Fruit fly (Drosophila melanogaster): ENCODE data around the gene par-6.
A peak's percentile ranks its signal among the peaks of the same experiment; 100 is the strongest.

par-6 gene

DNA sequence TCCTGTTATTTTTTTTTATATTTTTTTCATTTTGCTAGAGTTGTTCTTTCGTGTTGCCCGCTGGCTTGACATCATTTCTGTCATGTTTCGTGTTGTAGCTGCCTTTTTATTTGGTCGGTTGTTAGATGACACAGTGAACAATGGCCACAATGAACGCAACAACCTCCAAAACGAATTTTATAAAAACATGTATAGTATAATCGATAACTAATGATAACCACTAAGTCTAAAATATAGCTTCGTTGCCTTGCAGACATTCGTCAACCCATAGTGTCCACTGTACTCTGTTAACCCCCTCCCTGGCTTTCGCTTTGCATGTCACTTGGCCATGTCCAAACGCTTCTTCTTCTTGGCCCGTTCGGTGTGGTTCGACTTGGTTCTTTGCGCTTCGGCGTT, 10.6 kb downstream of the par-6 start (continued):
- peak; percentile 64 for TF ChIP-seq ey (GFP tag; optimal IDR thresholded peaks at IDR 0.05)
- peak; percentile 46 for TF ChIP-seq h (GFP tag; optimal IDR thresholded peaks at IDR 0.05)
- TF ChIP-seq Abd-B (GFP tag; optimal IDR thresholded peaks at IDR 0.05) = no peak
- TF ChIP-seq br (GFP tag; optimal IDR thresholded peaks at IDR 0.05) = peak; percentile 31
- peak; percentile 23 for TF ChIP-seq HLH106 (tag; optimal IDR thresholded peaks at IDR 0.05)
- TF ChIP-seq N (GFP tag; optimal IDR thresholded peaks at IDR 0.05) = no peak

DNA sequence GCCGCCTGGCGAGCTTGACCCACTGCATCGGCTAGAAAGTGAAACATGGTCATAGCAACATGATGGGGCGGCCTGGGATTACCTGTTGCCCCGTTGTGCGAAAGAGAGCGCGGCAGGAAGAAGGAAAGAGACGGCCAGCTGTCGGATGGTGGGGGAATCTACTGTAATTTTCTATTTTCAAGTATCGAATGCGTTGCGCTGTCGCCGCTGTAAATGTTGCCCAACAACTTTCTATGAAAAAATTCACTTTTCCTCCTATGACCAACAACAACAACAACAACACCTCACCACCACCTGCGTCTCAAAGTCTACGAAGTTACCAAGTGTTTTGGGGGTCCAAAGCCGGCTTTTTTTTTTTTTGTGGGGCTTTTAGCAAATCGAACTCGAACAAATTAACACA, 11.8 kb downstream of the par-6 start:
- TF ChIP-seq psq (GFP tag; optimal IDR thresholded peaks at IDR 0.05) = no peak
- TF ChIP-seq sv (GFP tag; optimal IDR thresholded peaks at IDR 0.05) = no peak
- no peak for TF ChIP-seq h (GFP tag; optimal IDR thresholded peaks at IDR 0.05)
- TF ChIP-seq Jra (GFP tag; optimal IDR thresholded peaks at IDR 0.05) = no peak
- no peak for TF ChIP-seq usp (GFP tag; optimal IDR thresholded peaks at IDR 0.05)
- TF ChIP-seq tai (GFP tag; optimal IDR thresholded peaks at IDR 0.05) = no peak
- TF ChIP-seq Abd-B (GFP tag; optimal IDR thresholded peaks at IDR 0.05) = no peak
- no peak for TF ChIP-seq ey (GFP tag; optimal IDR thresholded peaks at IDR 0.05)
- TF ChIP-seq lola (GFP tag; optimal IDR thresholded peaks at IDR 0.05) = no peak

DNA sequence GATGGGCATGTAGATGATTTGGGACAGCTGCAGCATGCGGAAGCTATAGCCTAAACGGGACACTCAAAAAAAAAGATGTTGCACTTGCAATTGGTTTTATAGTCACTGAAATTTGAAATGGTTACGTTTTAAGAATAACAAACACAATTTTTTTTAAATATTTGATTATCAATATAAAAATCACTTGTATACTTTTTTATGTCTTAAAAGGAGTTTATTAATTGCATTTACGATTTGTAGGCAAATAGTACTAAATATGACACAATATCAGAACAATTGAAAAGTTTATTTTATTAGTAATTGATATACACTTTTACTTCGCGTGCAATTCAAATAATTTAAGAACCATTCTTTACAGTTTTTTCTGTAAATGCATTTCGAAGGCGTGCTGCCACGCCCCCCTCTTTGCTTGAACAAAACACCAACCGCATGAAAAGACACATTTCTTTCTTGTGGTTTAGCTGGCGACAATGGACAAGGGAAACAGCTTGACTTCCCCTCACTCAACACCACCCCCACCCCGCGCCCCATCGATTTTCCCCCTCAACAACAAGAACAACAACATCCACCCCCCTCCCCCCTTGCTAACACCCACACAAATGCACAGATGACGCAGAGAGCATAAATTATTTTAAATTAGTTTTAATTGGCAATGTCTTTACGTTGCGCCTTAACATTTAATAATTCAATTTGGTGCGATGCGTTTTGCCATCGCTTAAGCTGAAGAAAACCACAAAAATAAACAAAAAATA, 13.8 kb downstream of the par-6 start:
- no peak for TF ChIP-seq Vsx2 (GFP tag; optimal IDR thresholded peaks at IDR 0.05; ENCODE audit: partially characterized antibody)

DNA sequence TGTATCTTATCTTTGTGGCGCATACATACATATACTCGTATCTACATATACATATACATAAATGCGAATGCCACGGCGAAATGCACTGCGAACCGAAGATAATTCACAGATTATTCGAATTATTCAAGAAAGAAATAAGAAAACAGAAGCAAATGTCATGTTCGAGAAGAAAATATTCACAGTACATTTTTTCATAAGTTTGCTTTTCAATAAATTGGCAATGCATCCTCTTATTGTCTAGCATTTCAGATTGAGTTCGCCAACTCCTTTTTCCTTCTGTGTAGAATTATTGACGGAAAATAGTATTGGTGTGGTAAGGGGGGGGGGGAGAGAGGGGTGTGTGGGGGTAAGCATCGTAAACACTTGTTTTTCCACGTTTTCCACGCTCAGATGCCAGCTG, 15.3 kb downstream of the par-6 start:
- TF ChIP-seq psq (GFP tag; optimal IDR thresholded peaks at IDR 0.05) = no peak
- no peak for TF ChIP-seq N (GFP tag; optimal IDR thresholded peaks at IDR 0.05)
- no peak for TF ChIP-seq CG9705 (GFP tag; optimal IDR thresholded peaks at IDR 0.05)
- TF ChIP-seq Vsx2 (GFP tag; optimal IDR thresholded peaks at IDR 0.05; ENCODE audit: partially characterized antibody) = no peak
- no peak for TF ChIP-seq CrebA (GFP tag; optimal IDR thresholded peaks at IDR 0.05; ENCODE audit: borderline replicate concordance)
- no peak for TF ChIP-seq br (GFP tag; optimal IDR thresholded peaks at IDR 0.05)
- no peak for TF ChIP-seq Myc (optimal IDR thresholded peaks at IDR 0.05)
- no peak for TF ChIP-seq Dfd (GFP tag; optimal IDR thresholded peaks at IDR 0.05)
- TF ChIP-seq HLH106 (tag; optimal IDR thresholded peaks at IDR 0.05) = no peak
- no peak for TF ChIP-seq sv (GFP tag; optimal IDR thresholded peaks at IDR 0.05)
- no peak for TF ChIP-seq sage (GFP tag; optimal IDR thresholded peaks at IDR 0.05)
- no peak for TF ChIP-seq Jra (GFP tag; optimal IDR thresholded peaks at IDR 0.05)
- TF ChIP-seq Dif (GFP tag; optimal IDR thresholded peaks at IDR 0.05; ENCODE audit: partially characterized antibody) = no peak
- no peak for TF ChIP-seq OdsH (GFP tag; optimal IDR thresholded peaks at IDR 0.05)
- TF ChIP-seq Hr78 (GFP tag; optimal IDR thresholded peaks at IDR 0.05) = no peak

DNA sequence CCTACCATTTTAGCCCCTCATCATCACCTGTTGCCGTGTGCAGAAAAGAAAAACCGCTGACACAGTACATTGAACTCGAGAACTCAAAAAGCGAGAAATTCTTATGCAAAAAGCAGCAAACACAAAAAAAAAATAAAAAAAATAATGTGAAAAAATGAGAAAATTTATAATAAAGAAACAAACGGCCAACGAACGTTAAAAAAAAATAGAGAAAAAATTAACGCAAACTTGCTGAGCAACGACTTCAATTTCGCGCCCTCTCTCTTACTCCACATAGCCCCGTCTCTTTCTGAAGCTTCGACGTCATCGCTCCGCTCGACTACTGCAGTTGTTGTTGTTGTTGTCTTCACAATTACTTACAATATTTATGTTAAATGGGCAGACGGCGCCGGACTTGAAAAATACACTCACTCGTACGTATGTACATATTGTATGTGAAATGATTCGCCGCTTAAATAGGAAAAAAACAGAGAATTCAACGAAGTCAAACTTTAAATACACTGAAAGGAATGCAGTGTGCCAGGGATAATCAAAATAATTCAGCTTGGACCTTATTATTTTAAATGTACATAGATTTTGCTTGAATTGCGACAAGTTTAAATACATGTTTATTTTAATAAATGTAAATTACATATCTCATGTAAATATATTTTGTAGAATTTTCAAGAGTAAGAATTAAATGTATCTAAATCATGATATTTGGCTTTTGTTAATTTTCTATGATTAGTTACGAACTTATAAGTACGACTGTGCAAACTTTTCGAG, 16.0 kb downstream of the par-6 start:
- no peak for TF ChIP-seq fru (GFP tag; optimal IDR thresholded peaks at IDR 0.05)
- no peak for TF ChIP-seq Vsx2 (GFP tag; optimal IDR thresholded peaks at IDR 0.05; ENCODE audit: partially characterized antibody)
- no peak for TF ChIP-seq lola (GFP tag; optimal IDR thresholded peaks at IDR 0.05)
- TF ChIP-seq Hr78 (GFP tag; optimal IDR thresholded peaks at IDR 0.05) = no peak
- no peak for TF ChIP-seq jim (GFP tag; optimal IDR thresholded peaks at IDR 0.05)
- no peak for TF ChIP-seq foxo (GFP tag; optimal IDR thresholded peaks at IDR 0.05)
- TF ChIP-seq Hr83 (GFP tag; optimal IDR thresholded peaks at IDR 0.05; ENCODE audit: poor library complexity, severe bottlenecking) = no peak
- TF ChIP-seq Myc (optimal IDR thresholded peaks at IDR 0.05) = no peak
- no peak for TF ChIP-seq psq (GFP tag; optimal IDR thresholded peaks at IDR 0.05)
- TF ChIP-seq tai (GFP tag; optimal IDR thresholded peaks at IDR 0.05) = no peak

DNA sequence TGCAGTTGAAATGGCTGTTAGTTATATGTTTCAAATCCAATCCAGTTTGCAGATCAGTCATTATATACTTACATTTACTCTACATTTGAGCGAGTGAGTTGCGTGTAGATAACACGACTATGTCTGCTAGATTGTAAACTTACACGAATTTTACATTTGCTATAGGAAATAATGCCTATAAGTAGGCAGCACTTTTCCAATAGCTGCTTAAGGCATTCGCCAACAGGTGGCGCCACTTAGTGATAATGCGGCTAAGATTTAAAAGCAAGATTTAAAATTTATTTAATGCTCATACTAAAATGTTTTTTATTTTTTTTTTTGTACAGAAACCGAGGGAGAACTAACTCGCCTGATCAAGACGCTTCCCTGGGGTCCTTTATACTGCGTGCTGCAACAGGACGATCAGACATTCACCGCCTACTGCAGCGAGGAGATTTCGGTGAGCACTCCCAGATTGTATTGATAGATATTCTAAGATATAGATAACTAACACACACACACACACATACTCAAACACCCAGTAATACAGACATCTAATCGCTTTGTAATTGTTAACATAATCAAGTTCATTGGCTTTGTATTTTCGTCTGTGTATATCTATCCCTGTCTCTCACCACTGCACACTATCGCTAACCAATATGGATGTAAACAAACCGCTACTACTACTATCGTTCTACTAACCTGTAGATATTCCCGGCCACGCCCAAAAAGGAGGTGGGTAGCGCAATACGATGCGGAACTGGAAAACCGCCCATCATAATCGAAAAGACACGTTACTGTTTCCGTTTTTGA, 17.3 kb downstream of the par-6 start:
- TF ChIP-seq foxo (GFP tag; optimal IDR thresholded peaks at IDR 0.05) (no peak), tai (GFP tag; optimal IDR thresholded peaks at IDR 0.05) (peak; percentile 33), fru (GFP tag; optimal IDR thresholded peaks at IDR 0.05) (peak; percentile 16), Myc (optimal IDR thresholded peaks at IDR 0.05) (peak; percentile 37)

All from whole organism, wandering third instar larva.